Fruit fly (Drosophila melanogaster): ENCODE data around the gene BoYb.

- TF ChIP-seq CG10631 (GFP tag; optimal IDR thresholded peaks at IDR 0.05), result no peak
- no peak for TF ChIP-seq Gug (GFP tag; IDR thresholded peaks at IDR 0.05)
- TF ChIP-seq Hr38 (GFP tag; optimal IDR thresholded peaks at IDR 0.05), result no peak
- TF ChIP-seq CG6276 (GFP tag; optimal IDR thresholded peaks at IDR 0.05), result no peak
- TF ChIP-seq Eip78C (GFP tag), result peak; percentile 47
Observed at dm6 chr3L:22888591-22889258, 13.0 kb upstream of the BoYb start.
